Worm (Caenorhabditis elegans) whole organism, late embryonic: ENCODE results near the gene Y81G3A.6.

Experiments used
- C08G9.2 ChIP-seq: sonication (generic microtip); optimal IDR thresholded peaks from 2 replicates; lab custom pipeline; 2016; ENCODE audit warnings: mild to moderate bottlenecking, missing genetic modification characterization, moderate library complexity, missing compliant biosample characterization
- T23F11.4 ChIP-seq: fragments of 200-800 bp; sonication (Bioruptor generic); optimal IDR thresholded peaks from 2 replicates; lab custom pipeline; 2018; ENCODE audit warnings: mild to moderate bottlenecking, missing genetic modification characterization, missing compliant biosample characterization
- ahr-1 ChIP-seq: sonication (generic microtip); optimal IDR thresholded peaks from 2 replicates; lab custom pipeline; 2016; ENCODE audit warnings: missing genetic modification characterization, missing compliant biosample characterization
- ceh-14 ChIP-seq: sonication (generic microtip); optimal IDR thresholded peaks from 2 replicates; lab custom pipeline; 2016; ENCODE audit warnings: missing genotype, missing genetic modification characterization, missing compliant biosample characterization
- ceh-18 ChIP-seq: sonication (generic microtip); optimal IDR thresholded peaks from 2 replicates; lab custom pipeline; 2016; ENCODE audit warnings: missing genetic modification characterization, missing compliant biosample characterization
- ceh-19 ChIP-seq: fragments of 200-800 bp; sonication (Bioruptor generic); optimal IDR thresholded peaks from 2 replicates; lab custom pipeline; 2018; ENCODE audit warnings: mild to moderate bottlenecking, missing genetic modification characterization, missing compliant biosample characterization
- ceh-2 ChIP-seq: sonication (generic microtip); optimal IDR thresholded peaks from 2 replicates; lab custom pipeline; 2016; ENCODE audit warnings: missing genotype, missing genetic modification characterization, missing compliant biosample characterization
- ceh-22 ChIP-seq: sonication (generic microtip); optimal IDR thresholded peaks from 2 replicates; lab custom pipeline; 2017; ENCODE audit warnings: missing biosample characterization, missing genetic modification characterization
- ceh-24 ChIP-seq: sonication (generic microtip); optimal IDR thresholded peaks from 2 replicates; lab custom pipeline; 2016; ENCODE audit warnings: mild to moderate bottlenecking, missing genetic modification characterization, missing compliant biosample characterization
- ceh-31 ChIP-seq: sonication (generic microtip); optimal IDR thresholded peaks from 2 replicates; lab custom pipeline; 2016; ENCODE audit warnings: missing genetic modification characterization, missing compliant biosample characterization
- ceh-45 ChIP-seq: fragments of 200-800 bp; sonication (Bioruptor generic); IDR thresholded peaks from 2 replicates; pipeline ENCODE4 v1.3.6; 2022; ENCODE audit warnings: missing genetic modification reagents, missing genetic modification characterization, missing compliant biosample characterization
- ceh-48 ChIP-seq: sonication (generic microtip); optimal IDR thresholded peaks from 2 replicates; lab custom pipeline; 2016; ENCODE audit warnings: missing genetic modification characterization, inconsistent platforms, missing compliant biosample characterization
- ceh-6 ChIP-seq: fragments of 200-800 bp; sonication (Bioruptor generic); optimal IDR thresholded peaks from 2 replicates; lab custom pipeline; 2018; ENCODE audit warnings: mild to moderate bottlenecking, missing genetic modification characterization, missing compliant biosample characterization
- che-1 ChIP-seq: sonication (generic microtip); optimal IDR thresholded peaks from 2 replicates; lab custom pipeline; 2016; ENCODE audit warnings: mild to moderate bottlenecking, missing genetic modification characterization, missing compliant biosample characterization
- dmd-4 ChIP-seq: sonication (generic microtip); optimal IDR thresholded peaks from 2 replicates; lab custom pipeline; 2016; ENCODE audit warnings: borderline replicate concordance, missing genetic modification characterization, missing compliant biosample characterization
- elt-2 ChIP-seq: sonication (generic microtip); optimal IDR thresholded peaks from 2 replicates; lab custom pipeline; 2016; ENCODE audit warnings: missing genetic modification reagents, missing genetic modification characterization, missing compliant biosample characterization
- elt-4 ChIP-seq: sonication (generic microtip); optimal IDR thresholded peaks from 2 replicates; lab custom pipeline; 2016; ENCODE audit warnings: missing genetic modification characterization, missing compliant biosample characterization
- fax-1 ChIP-seq: sonication (generic microtip); optimal IDR thresholded peaks from 2 replicates; lab custom pipeline; 2016; ENCODE audit warnings: missing genotype, missing genetic modification characterization, missing compliant biosample characterization
- hlh-6 ChIP-seq: sonication (generic microtip); optimal IDR thresholded peaks from 2 replicates; lab custom pipeline; 2016; ENCODE audit warnings: missing genotype, missing genetic modification characterization, missing compliant biosample characterization
- hlh-8 ChIP-seq: sonication (generic microtip); optimal IDR thresholded peaks from 2 replicates; lab custom pipeline; 2016; ENCODE audit warnings: missing genotype, missing genetic modification characterization, missing compliant biosample characterization
- mec-3 ChIP-seq: sonication (generic microtip); optimal IDR thresholded peaks from 2 replicates; lab custom pipeline; 2016; ENCODE audit warnings: borderline replicate concordance, missing genetic modification characterization, missing compliant biosample characterization
- pat-9 ChIP-seq: fragments of 200-800 bp; sonication (Bioruptor generic); optimal IDR thresholded peaks from 2 replicates; lab custom pipeline; 2018; ENCODE audit warnings: mild to moderate bottlenecking, missing genetic modification characterization, moderate library complexity, missing compliant biosample characterization
- pax-1 ChIP-seq: fragments of 150-350 bp; optimal IDR thresholded peaks from 2 replicates; lab custom pipeline; 2014; ENCODE audit warnings: missing biosample characterization, missing genetic modification characterization
- pqm-1 ChIP-seq: sonication (generic microtip); optimal IDR thresholded peaks from 2 replicates; lab custom pipeline; 2016; ENCODE audit warnings: missing genetic modification characterization, missing compliant biosample characterization
- pros-1 ChIP-seq: fragments of 150-350 bp; optimal IDR thresholded peaks from 2 replicates; lab custom pipeline; 2014; ENCODE audit warnings: missing biosample characterization, missing genetic modification reagents, missing genetic modification characterization
- sdc-2 ChIP-seq: sonication (generic microtip); optimal IDR thresholded peaks from 2 replicates; lab custom pipeline; 2016; ENCODE audit warnings: missing genotype, missing genetic modification characterization, missing compliant biosample characterization
- sox-4 ChIP-seq: sonication (generic microtip); optimal IDR thresholded peaks from 2 replicates; lab custom pipeline; 2017; ENCODE audit warnings: mild to moderate bottlenecking, missing genetic modification characterization, inconsistent platforms, missing compliant biosample characterization
- ttx-3 ChIP-seq: sonication (generic microtip); optimal IDR thresholded peaks from 2 replicates; lab custom pipeline; 2016; ENCODE audit warnings: missing genetic modification reagents, missing genetic modification characterization, missing compliant biosample characterization
- unc-3 ChIP-seq, 2 experiments: fragments of 200-800 bp in 1 of 2; sonication (Bioruptor generic) in 1 of 2; sonication (generic microtip) in 1 of 2; conservative IDR thresholded peaks in 1 of 2; optimal IDR thresholded peaks in 1 of 2; 2 replicates each; pipeline versions ENCODE4 v1.3.6 to Lab custom; 2016 to 2022; ENCODE audit warnings: missing compliant biosample characterization in 2 of 2, missing genetic modification characterization in 2 of 2, missing genetic modification reagents in 1 of 2
- unc-55 ChIP-seq: sonication (generic microtip); optimal IDR thresholded peaks from 2 replicates; lab custom pipeline; 2017; ENCODE audit warnings: missing biosample characterization, missing genetic modification reagents, missing genetic modification characterization
- zip-5 ChIP-seq: sonication (generic microtip); optimal IDR thresholded peaks from 2 replicates; lab custom pipeline; 2016; ENCODE audit warnings: missing genetic modification characterization, missing compliant biosample characterization
- ztf-16 ChIP-seq: sonication (generic microtip); optimal IDR thresholded peaks from 2 replicates; lab custom pipeline; 2017; ENCODE audit warnings: missing genetic modification characterization, missing compliant biosample characterization

Y81G3A.6 gene

ce11 chrII:13066777-13067290 is 15.5 kb downstream of the Y81G3A.6 start:
- peak; percentile 5 for TF ChIP-seq ceh-31 (tag; lab: Kevin White, UChicago)
- TF ChIP-seq T23F11.4 (GFP tag; lab: Kevin White, UChicago), result no peak
- TF ChIP-seq ceh-18 (tag; lab: Kevin White, UChicago), result peak; percentile 47

ce11 chrII:13065251-13065650 is 17.1 kb downstream of the Y81G3A.6 start:
- TF ChIP-seq sox-4 (tag; lab: Kevin White, UChicago) (no peak), ceh-14 (tag; lab: Kevin White, UChicago) (no peak), pros-1 (tag; lab: Kevin White, UChicago) (no peak), hlh-6 (no peak), pax-1 (tag; lab: Kevin White, UChicago) (no peak), ttx-3 (tag; lab: Kevin White, UChicago) (no peak), ztf-16 (no peak), unc-55 (GFP tag; lab: Kevin White, UChicago) (peak; percentile 37), pqm-1 (tag; lab: Kevin White, UChicago) (no peak), ceh-6 (no peak), unc-3 (GFP tag; conservative IDR thresholded peaks at IDR 0.05; lab: Robert Waterston, UW) (no peak), unc-3 (tag; optimal IDR thresholded peaks at IDR 0.05; lab: Kevin White, UChicago) (no peak), ceh-2 (tag; lab: Kevin White, UChicago) (no peak), elt-4 (tag; lab: Kevin White, UChicago) (no peak), hlh-8 (tag; lab: Kevin White, UChicago) (no peak), che-1 (tag; lab: Kevin White, UChicago) (no peak), ceh-18 (tag; lab: Kevin White, UChicago) (peak; percentile 21)
- TF ChIP-seq, all 69 proteins: peak for 2

- TF ChIP-seq ceh-45 (no peak), ahr-1 (no peak), ceh-22 (tag; lab: Kevin White, UChicago) (no peak), ceh-48 (tag; lab: Kevin White, UChicago) (no peak), unc-55 (GFP tag; lab: Kevin White, UChicago) (no peak), unc-3 (GFP tag; conservative IDR thresholded peaks at IDR 0.05; lab: Robert Waterston, UW) (no peak), unc-3 (tag; optimal IDR thresholded peaks at IDR 0.05; lab: Kevin White, UChicago) (no peak), sdc-2 (tag; lab: Kevin White, UChicago) (no peak), dmd-4 (tag; lab: Kevin White, UChicago) (no peak), elt-2 (tag; lab: Kevin White, UChicago) (no peak), ceh-18 (tag; lab: Kevin White, UChicago) (no peak)
Measured at ce11 chrII:13059196-13059595, 23.1 kb downstream of the Y81G3A.6 start.

ce11 chrII:13056580-13056979 is 25.7 kb downstream of the Y81G3A.6 start, which contains the start of gene zyx-1:
Gene zyx-1 (plus strand): TSS chrII:13056910.
- peak; percentile 24 for TF ChIP-seq ceh-19 (GFP tag; lab: Kevin White, UChicago)
- TF ChIP-seq ceh-31 (tag; lab: Kevin White, UChicago), result no peak
- no peak for TF ChIP-seq zip-5 (tag; lab: Kevin White, UChicago)
- TF ChIP-seq fax-1 (tag; lab: Kevin White, UChicago), result no peak
- TF ChIP-seq ceh-6, result no peak
- peak; percentile 31 for TF ChIP-seq pat-9 (tag; lab: Kevin White, UChicago)
- no peak for TF ChIP-seq C08G9.2
- TF ChIP-seq, all 69 proteins: peak for 2

- TF ChIP-seq mec-3 (no peak), ceh-24 (tag; lab: Kevin White, UChicago) (no peak)
- TF ChIP-seq, all 69 proteins: peak for 0
Measured at ce11 chrII:13053443-13053842, 28.9 kb downstream of the Y81G3A.6 start.
